Fruit fly (Drosophila melanogaster) whole organism, embryonic: Measurements from ENCODE around the gene CG34313.

Experiments
- Bdp1 ChIP-seq: fragments of 200-800 bp; sonication (Bioruptor generic); optimal IDR thresholded peaks from 3 replicates; lab custom pipeline; 2016; ENCODE audit warnings: missing biosample characterization, missing genetic modification characterization
- CG17802 ChIP-seq: fragments of 200-800 bp; sonication (Bioruptor generic); optimal IDR thresholded peaks from 2 replicates; lab custom pipeline; 2018; ENCODE audit warnings: missing biosample characterization, mild to moderate bottlenecking, missing genetic modification characterization, moderate library complexity
- CG30431 ChIP-seq: fragments of 200-800 bp; sonication (Bioruptor generic); optimal IDR thresholded peaks from 2 replicates; lab custom pipeline; 2017; ENCODE audit warnings: missing biosample characterization, missing genetic modification characterization
- CG31388 ChIP-seq: fragments of 200-800 bp; sonication (Bioruptor generic); optimal IDR thresholded peaks from 2 replicates; lab custom pipeline; 2016; ENCODE audit warnings: missing biosample characterization, missing genetic modification characterization
- CG3163 ChIP-seq: fragments of 200-800 bp; sonication (Bioruptor generic); optimal IDR thresholded peaks from 3 replicates; lab custom pipeline; 2016; ENCODE audit warnings: missing biosample characterization, missing genetic modification characterization
- CG5180 ChIP-seq: fragments of 200-800 bp; sonication (Bioruptor generic); optimal IDR thresholded peaks from 3 replicates; lab custom pipeline; 2017; ENCODE audit warnings: missing biosample characterization, missing genetic modification characterization, mild to moderate bottlenecking, moderate library complexity, missing genetic modification reagents
- Gug ChIP-seq: fragments of 200-800 bp; sonication (Bioruptor generic); IDR thresholded peaks from 4 replicates; pipeline ENCODE4 v1.3.6; 2022; ENCODE audit warnings: missing biosample characterization, missing genetic modification characterization
- bsh ChIP-seq, 2 experiments: fragments of 200-800 bp; sonication (Bioruptor generic); optimal IDR thresholded peaks; 2 replicates each; lab custom pipeline; 2017 to 2018; ENCODE audit warnings: mild to moderate bottlenecking in 2 of 2, missing biosample characterization in 2 of 2, missing genetic modification characterization in 2 of 2, moderate library complexity in 1 of 2
- exex ChIP-seq: fragments of 200-800 bp; sonication (Bioruptor generic); optimal IDR thresholded peaks from 4 replicates; lab custom pipeline; 2018; ENCODE audit warnings: missing biosample characterization, mild to moderate bottlenecking, missing genetic modification characterization, moderate library complexity
- h ChIP-seq: fragments of >200 bp; optimal IDR thresholded peaks from 2 replicates; lab custom pipeline; 2017
- ind ChIP-seq: fragments of 200-800 bp; sonication (Bioruptor generic); optimal IDR thresholded peaks from 3 replicates; lab custom pipeline; 2016; ENCODE audit warnings: missing biosample characterization, missing genetic modification characterization
- p53 ChIP-seq: fragments of 200-800 bp; sonication (Bioruptor generic); optimal IDR thresholded peaks from 2 replicates; lab custom pipeline; 2016; ENCODE audit warnings: missing biosample characterization, missing genetic modification characterization
- vnd ChIP-seq: fragments of 200-800 bp; sonication (Bioruptor generic); IDR thresholded peaks from 3 replicates; pipeline ENCODE4 v1.3.6; 2022; ENCODE audit warnings: missing biosample characterization, missing genetic modification characterization; ENCODE audit not compliant: partially characterized antibody

dm6 chr2L:16834402-16834801, 44.9 kb upstream of the CG34313 start, which contains the start of gene CG13282:
- no peak for TF ChIP-seq ind
- TF ChIP-seq CG5180 (GFP tag; lab: Kevin White, UChicago) = no peak
- TF ChIP-seq p53 (GFP tag; lab: Kevin White, UChicago) = no peak
- no peak for TF ChIP-seq exex
- TF ChIP-seq CG3163 (GFP tag; lab: Kevin White, UChicago) = no peak
- TF ChIP-seq bsh (GFP tag; optimal IDR thresholded peaks at IDR 0.05; lab: Kevin White, UChicago) = no peak
- no peak for TF ChIP-seq CG30431 (GFP tag; lab: Kevin White, UChicago)
- no peak for TF ChIP-seq Bdp1 (GFP tag; lab: Kevin White, UChicago)
- TF ChIP-seq h (lab: Kevin White, UChicago) = no peak
- TF ChIP-seq CG31388 (GFP tag; lab: Kevin White, UChicago) = no peak
- no peak for TF ChIP-seq Gug (GFP tag; lab: Robert Waterston, UW)
- TF ChIP-seq vnd = no peak
- no peak for TF ChIP-seq CG17802 (tag; lab: Kevin White, UChicago)
